Fruit fly (Drosophila melanogaster): ENCODE measurements around the gene RhoGEF3.
A peak's percentile ranks its signal among the peaks of the same experiment; 100 is the strongest.

RhoGEF3 gene

DNA sequence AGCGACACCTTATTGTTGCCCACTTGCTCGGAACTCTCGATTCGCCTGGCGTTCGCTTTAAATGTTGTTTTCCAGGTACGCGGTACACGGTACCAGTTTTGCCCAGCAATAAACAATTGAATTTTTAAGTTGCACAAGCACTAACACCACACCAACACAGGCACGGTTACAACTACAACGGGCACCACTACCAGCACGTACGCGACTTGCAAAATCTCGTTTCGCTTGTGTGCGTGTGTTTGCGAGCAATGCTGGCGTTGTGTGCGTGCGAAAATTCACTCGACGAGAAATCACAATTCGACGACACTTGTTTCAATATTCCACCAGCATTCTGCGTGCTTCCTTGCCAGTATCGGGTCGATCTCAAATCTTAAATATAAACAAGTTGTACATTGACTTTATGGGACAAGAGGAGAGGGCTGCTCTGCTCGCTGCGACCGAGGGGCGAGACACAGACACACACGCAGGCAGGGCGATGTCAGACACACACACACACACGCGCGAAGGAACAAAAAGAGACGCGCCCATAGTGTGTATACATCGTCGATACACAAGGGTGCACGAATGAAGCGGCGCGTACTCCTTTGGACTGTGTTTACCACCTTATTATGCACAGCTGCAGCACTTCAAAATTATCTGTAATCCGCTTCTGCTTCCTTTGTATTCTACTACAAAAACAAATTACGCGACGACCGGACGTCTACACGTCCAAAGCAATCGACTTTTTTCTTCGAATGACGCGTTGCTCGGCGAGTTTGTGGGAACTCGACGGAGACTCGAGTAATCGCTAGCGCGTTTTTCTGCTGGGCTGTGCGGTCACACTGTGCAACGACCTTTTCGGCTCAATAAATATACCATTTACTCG, 42.1 kb downstream of the RhoGEF3 start, which contains the start of gene fwd (continued):
- TF ChIP-seq hbn (GFP tag; IDR thresholded peaks at IDR 0.05; ENCODE audit: partially characterized antibody) (0 out of 2 replicates have a peak, but pooled peaks have one; percentile 20), lola (GFP tag; optimal IDR thresholded peaks at IDR 0.05) (no peak), vvl (GFP tag; IDR thresholded peaks at IDR 0.05) (peak; percentile 45; the same call in 1 of the 2 replicates), rib (GFP tag; IDR thresholded peaks at IDR 0.05) (peak; percentile 89), kay (GFP tag; optimal IDR thresholded peaks at IDR 0.05) (peak; percentile 63), grau (tag; optimal IDR thresholded peaks at IDR 0.05) (peak; percentile 46), chinmo (GFP tag; IDR thresholded peaks at IDR 0.05; ENCODE audit: partially characterized antibody) (peak; percentile 84; the same call in 2 of the 4 replicates), her (GFP tag; optimal IDR thresholded peaks at IDR 0.05) (peak; percentile 100), CG7745 (tag; optimal IDR thresholded peaks at IDR 0.05) (no peak), BEAF-32 (GFP tag; optimal IDR thresholded peaks at IDR 0.05) (peak; percentile 52), az2 (GFP tag; optimal IDR thresholded peaks at IDR 0.05) (no peak), BtbVII (GFP tag; optimal IDR thresholded peaks at IDR 0.05) (peak; percentile 73), HHEX (GFP tag; optimal IDR thresholded peaks at IDR 0.05) (peak; percentile 26), unpg (GFP tag; optimal IDR thresholded peaks at IDR 0.05) (peak; percentile 26), CG9932 (GFP tag; IDR thresholded peaks at IDR 0.05) (peak; percentile 38; the same call in 1 of the 2 replicates), CG4360 (GFP tag; IDR thresholded peaks at IDR 0.05) (peak; percentile 76), twi (tag; optimal IDR thresholded peaks at IDR 0.05) (peak; percentile 47), pzg (GFP tag; optimal IDR thresholded peaks at IDR 0.05) (peak; percentile 96), CG11093 (GFP tag; IDR thresholded peaks at IDR 0.05) (no peak), NC2α (GFP tag; optimal IDR thresholded peaks at IDR 0.05) (peak; percentile 2), CG11504 (tag; optimal IDR thresholded peaks at IDR 0.05) (no peak), CG6791 (GFP tag; IDR thresholded peaks at IDR 0.05; ENCODE audit: partially characterized antibody) (peak; percentile 54; the same call in 1 of the 3 replicates), CG33213 (GFP tag; optimal IDR thresholded peaks at IDR 0.05) (peak; percentile 68), CG9727 (GFP tag; optimal IDR thresholded peaks at IDR 0.05) (peak; percentile 54), CG12071 (GFP tag; optimal IDR thresholded peaks at IDR 0.05) (no peak), ems (GFP tag; optimal IDR thresholded peaks at IDR 0.05) (no peak), ssp (GFP tag; IDR thresholded peaks at IDR 0.05) (peak; percentile 15; the same call in 1 of the 2 replicates), CG7556 (GFP tag; optimal IDR thresholded peaks at IDR 0.05) (peak; percentile 19), aop (GFP tag; IDR thresholded peaks at IDR 0.05) (0 out of 2 replicates have a peak, but pooled peaks have one; percentile 4), MBD-R2 (GFP tag; IDR thresholded peaks at IDR 0.05) (peak; percentile 45), CG12155 (GFP tag; optimal IDR thresholded peaks at IDR 0.05) (peak; percentile 100), sd (tag; optimal IDR thresholded peaks at IDR 0.05) (peak; percentile 16), CG10959 (GFP tag; IDR thresholded peaks at IDR 0.05) (no peak), CG6175 (GFP tag; IDR thresholded peaks at IDR 0.05) (no peak), zfh2 (GFP tag; optimal IDR thresholded peaks at IDR 0.05) (peak; percentile 3), kni (GFP tag; optimal IDR thresholded peaks at IDR 0.05) (peak; percentile 34), CG13775 (GFP tag; optimal IDR thresholded peaks at IDR 0.05) (no peak), gcm (GFP tag; optimal IDR thresholded peaks at IDR 0.05) (no peak), pfk (GFP tag; optimal IDR thresholded peaks at IDR 0.05) (peak; percentile 51), NK7.1 (GFP tag; optimal IDR thresholded peaks at IDR 0.05) (no peak), CG5180 (GFP tag; optimal IDR thresholded peaks at IDR 0.05) (no peak), CG17612 (GFP tag; IDR thresholded peaks at IDR 0.05) (no peak), CG34376 (GFP tag; optimal IDR thresholded peaks at IDR 0.05) (peak; percentile 21), CG32532 (GFP tag; IDR thresholded peaks at IDR 0.05) (peak; percentile 36; the same call in 1 of the 2 replicates), CG15479 (GFP tag; optimal IDR thresholded peaks at IDR 0.05) (peak; percentile 87), H15 (GFP tag; IDR thresholded peaks at IDR 0.05) (no peak), CG12744 (GFP tag; optimal IDR thresholded peaks at IDR 0.05) (no peak), trem (tag; optimal IDR thresholded peaks at IDR 0.05) (peak; percentile 81)

All from whole organism, embryonic.